Worm (Caenorhabditis elegans) whole organism, L1 larva: Measurements from ENCODE around the gene cbp-2.

ENCODE experiments used
- ces-1 ChIP-seq: fragments of 150-350 bp; optimal IDR thresholded peaks from 2 replicates; lab custom pipeline; 2014; ENCODE audit warnings: missing biosample characterization, missing genetic modification reagents, missing genetic modification characterization
- jun-1 ChIP-seq: fragments of 150-350 bp; optimal IDR thresholded peaks from 2 replicates; lab custom pipeline; 2014; ENCODE audit warnings: missing biosample characterization, missing genetic modification reagents, missing genetic modification characterization
- lin-35 ChIP-seq, 2 experiments: fragments of 150-350 bp; optimal IDR thresholded peaks; 2 replicates each; lab custom pipeline; 2014; ENCODE audit warnings: missing biosample characterization in 2 of 2, missing genetic modification characterization in 2 of 2, missing genetic modification reagents in 2 of 2
- snpc-4 ChIP-seq: fragments of 150-350 bp; optimal IDR thresholded peaks from 2 replicates; lab custom pipeline; 2014; ENCODE audit warnings: missing biosample characterization, missing genetic modification characterization

DNA sequence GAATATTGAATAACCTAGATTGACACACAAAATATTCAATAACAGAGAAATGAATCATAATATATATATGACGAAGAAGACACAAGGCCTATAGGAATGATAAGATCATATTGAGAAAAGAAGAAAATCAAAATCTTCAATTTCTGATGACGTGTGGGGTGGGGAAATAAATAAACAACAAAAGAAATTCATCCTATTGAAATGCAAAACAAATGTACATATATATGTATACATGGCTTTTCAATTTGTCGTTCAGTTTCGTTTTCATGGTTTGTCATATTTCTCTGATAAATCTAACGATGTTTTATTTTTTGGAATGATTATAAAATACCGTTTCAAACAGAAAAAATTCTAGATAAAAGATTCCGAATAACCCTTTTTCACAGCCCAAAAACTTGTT, 3.7 kb downstream of the cbp-2 start, which contains the start of gene ttr-3:
- TF ChIP-seq ces-1 (GFP tag; lab: Kevin White, UChicago) (no peak), lin-35 (GFP tag; optimal IDR thresholded peaks at IDR 0.05; lab: Kevin White, UChicago) (no peak), jun-1 (tag; lab: Kevin White, UChicago) (no peak), snpc-4 (tag; lab: Kevin White, UChicago) (no peak)
